Worm (Caenorhabditis elegans): ENCODE results near the gene C03A3.3.

- TF ChIP-seq pqm-1 (tag; optimal IDR thresholded peaks at IDR 0.05) (no peak), ttx-3 (tag; optimal IDR thresholded peaks at IDR 0.05) (no peak), fkh-10 (GFP tag; optimal IDR thresholded peaks at IDR 0.05) (no peak), unc-55 (GFP tag; optimal IDR thresholded peaks at IDR 0.05) (no peak), pha-4 (tag; optimal IDR thresholded peaks at IDR 0.05) (no peak), F13H6.1 (tag; optimal IDR thresholded peaks at IDR 0.05) (no peak), hlh-15 (tag; optimal IDR thresholded peaks at IDR 0.05) (no peak), ama-1 (optimal IDR thresholded peaks at IDR 0.05) (no peak), syd-9 (tag; optimal IDR thresholded peaks at IDR 0.05) (no peak), ceh-22 (tag; optimal IDR thresholded peaks at IDR 0.05) (no peak), ets-4 (tag; optimal IDR thresholded peaks at IDR 0.05) (no peak), nhr-232 (tag; optimal IDR thresholded peaks at IDR 0.05) (no peak), ceh-45 (GFP tag; IDR thresholded peaks at IDR 0.05) (no peak)
These were observed 46.2 kb downstream of the C03A3.3 start, which contains the start of gene C34F6.9 for ce11 chrX:11222597-11223218.

All from whole organism, late embryonic.